Fruit fly (Drosophila melanogaster) whole organism, embryonic: Measurements from ENCODE around the gene CG14431.

Experiments
- ATbp ChIP-seq: fragments of 200-800 bp; sonication (Bioruptor generic); optimal IDR thresholded peaks from 2 replicates; lab custom pipeline; 2017; ENCODE audit warnings: missing biosample characterization, mild to moderate bottlenecking, missing genetic modification characterization, missing genetic modification reagents
- Atf3 ChIP-seq: fragments of 200-800 bp; sonication (Bioruptor generic); optimal IDR thresholded peaks from 3 replicates; lab custom pipeline; 2016; ENCODE audit warnings: missing biosample characterization, missing genetic modification characterization
- CG10321 ChIP-seq: fragments of 200-800 bp; sonication (Bioruptor generic); IDR thresholded peaks from 2 replicates; pipeline ENCODE4 v1.3.6; 2022; ENCODE audit warnings: missing biosample characterization, missing genetic modification characterization
- CG10462 ChIP-seq: fragments of 200-800 bp; sonication (Bioruptor generic); optimal IDR thresholded peaks from 2 replicates; lab custom pipeline; 2016; ENCODE audit warnings: missing biosample characterization, missing genetic modification characterization
- CG11093 ChIP-seq: fragments of 200-800 bp; sonication (Bioruptor generic); IDR thresholded peaks from 3 replicates; pipeline ENCODE4 v1.3.6; 2022; ENCODE audit warnings: missing biosample characterization, missing genetic modification characterization
- CG11696 ChIP-seq: fragments of 200-800 bp; sonication (Bioruptor generic); IDR thresholded peaks from 2 replicates; pipeline ENCODE4 v1.3.6; 2022; ENCODE audit warnings: missing biosample characterization, missing genetic modification characterization
- CG14050 ChIP-seq: fragments of 200-800 bp; sonication (Bioruptor generic); IDR thresholded peaks from 3 replicates; pipeline ENCODE4 v1.3.6; 2022; ENCODE audit warnings: missing biosample characterization, missing genetic modification characterization
- CG1529 ChIP-seq: fragments of 200-800 bp; sonication (Bioruptor generic); optimal IDR thresholded peaks from 3 replicates; lab custom pipeline; 2018; ENCODE audit warnings: missing biosample characterization, missing genetic modification characterization
- CG15479 ChIP-seq: fragments of 200-800 bp; sonication (Bioruptor generic); optimal IDR thresholded peaks from 3 replicates; lab custom pipeline; 2019; ENCODE audit warnings: missing biosample characterization, mild to moderate bottlenecking, missing genetic modification characterization, moderate library complexity
- CG1603 ChIP-seq: fragments of 200-800 bp; sonication (Bioruptor generic); optimal IDR thresholded peaks from 2 replicates; lab custom pipeline; 2019; ENCODE audit warnings: missing biosample characterization, mild to moderate bottlenecking, missing genetic modification characterization, moderate library complexity
- CG1647 ChIP-seq: fragments of 200-800 bp; sonication (Bioruptor generic); optimal IDR thresholded peaks from 3 replicates; lab custom pipeline; 2016; ENCODE audit warnings: missing biosample characterization, missing genetic modification characterization
- CG16779 ChIP-seq: fragments of 200-800 bp; sonication (Bioruptor generic); IDR thresholded peaks from 2 replicates; pipeline ENCODE4 v1.3.6; 2022; ENCODE audit warnings: missing biosample characterization, missing genetic modification characterization
- CG16863 ChIP-seq: fragments of 200-800 bp; sonication (Bioruptor generic); optimal IDR thresholded peaks from 3 replicates; lab custom pipeline; 2016; ENCODE audit warnings: missing biosample characterization, missing genetic modification characterization
- CG18619 ChIP-seq: fragments of 200-800 bp; sonication (Bioruptor generic); optimal IDR thresholded peaks from 3 replicates; lab custom pipeline; 2017; ENCODE audit warnings: missing biosample characterization, mild to moderate bottlenecking, missing genetic modification characterization
- CG2116 ChIP-seq: fragments of 200-800 bp; sonication (Bioruptor generic); optimal IDR thresholded peaks from 3 replicates; lab custom pipeline; 2018; ENCODE audit warnings: missing biosample characterization, mild to moderate bottlenecking, missing genetic modification characterization
- CG32532 ChIP-seq: fragments of 200-800 bp; sonication (Bioruptor generic); IDR thresholded peaks from 2 replicates; pipeline ENCODE4 v1.3.6; 2022; ENCODE audit warnings: missing biosample characterization, missing genetic modification characterization
- CG33557 ChIP-seq: fragments of 200-800 bp; sonication (Bioruptor generic); optimal IDR thresholded peaks from 2 replicates; lab custom pipeline; 2019; ENCODE audit warnings: missing biosample characterization, mild to moderate bottlenecking, missing genetic modification characterization, moderate library complexity
- CG34422 ChIP-seq: fragments of 200-800 bp; sonication (Bioruptor generic); IDR thresholded peaks from 3 replicates; pipeline ENCODE4 v1.3.6; 2022; ENCODE audit warnings: missing biosample characterization, missing genetic modification characterization
- CG4820 ChIP-seq: fragments of 200-800 bp; sonication (Bioruptor generic); optimal IDR thresholded peaks from 3 replicates; lab custom pipeline; 2016; ENCODE audit warnings: missing biosample characterization, missing genetic modification characterization
- CG7745 ChIP-seq: fragments of 200-800 bp; sonication (Bioruptor generic); optimal IDR thresholded peaks from 2 replicates; lab custom pipeline; 2018; ENCODE audit warnings: missing biosample characterization, mild to moderate bottlenecking, missing genetic modification characterization, moderate library complexity
- CG7987 ChIP-seq: fragments of 200-800 bp; sonication (Bioruptor generic); optimal IDR thresholded peaks from 2 replicates; lab custom pipeline; 2018; ENCODE audit warnings: missing biosample characterization, mild to moderate bottlenecking, missing genetic modification characterization, moderate library complexity
- CoRest ChIP-seq: fragments of 200-800 bp; sonication (Bioruptor generic); optimal IDR thresholded peaks from 3 replicates; lab custom pipeline; 2018; ENCODE audit warnings: missing biosample characterization, mild to moderate bottlenecking, missing genetic modification characterization, moderate library complexity
- CrebB ChIP-seq: fragments of 200-800 bp; sonication (Bioruptor generic); optimal IDR thresholded peaks from 3 replicates; lab custom pipeline; 2018; ENCODE audit warnings: missing biosample characterization, mild to moderate bottlenecking, missing genetic modification characterization
- D19A ChIP-seq: fragments of 200-800 bp; optimal IDR thresholded peaks from 3 replicates; lab custom pipeline; 2019; ENCODE audit warnings: missing biosample characterization, mild to moderate bottlenecking, missing genetic modification characterization, moderate library complexity
- D19B ChIP-seq: fragments of 200-800 bp; sonication (Bioruptor generic); optimal IDR thresholded peaks from 2 replicates; lab custom pipeline; 2017; ENCODE audit warnings: missing biosample characterization, mild to moderate bottlenecking, missing genetic modification characterization
- Dll ChIP-seq: fragments of 200-800 bp; sonication (Bioruptor generic); IDR thresholded peaks from 4 replicates; pipeline ENCODE4 v1.3.6; 2022; ENCODE audit warnings: missing biosample characterization, missing genetic modification characterization; ENCODE audit not compliant: partially characterized antibody
- E2f2 ChIP-seq: fragments of 200-800 bp; sonication (Bioruptor generic); IDR thresholded peaks from 2 replicates; pipeline ENCODE4 v1.3.6; 2022; ENCODE audit warnings: missing biosample characterization, missing genetic modification characterization
- HHEX ChIP-seq: fragments of 200-800 bp; sonication (Bioruptor generic); optimal IDR thresholded peaks from 3 replicates; lab custom pipeline; 2017; ENCODE audit warnings: missing biosample characterization, mild to moderate bottlenecking, missing genetic modification characterization, missing genetic modification reagents
- HmgZ ChIP-seq: fragments of 200-800 bp; sonication (Bioruptor generic); optimal IDR thresholded peaks from 2 replicates; lab custom pipeline; 2018; ENCODE audit warnings: missing biosample characterization, mild to moderate bottlenecking, missing genetic modification characterization
- Hr39 ChIP-seq: fragments of >200 bp; optimal IDR thresholded peaks from 2 replicates; lab custom pipeline; 2017
- Lhr ChIP-seq: fragments of 200-800 bp; sonication (Bioruptor generic); optimal IDR thresholded peaks from 3 replicates; lab custom pipeline; 2017; ENCODE audit warnings: mild to moderate bottlenecking, missing biosample characterization, missing genetic modification reagents, missing genetic modification characterization
- Mad ChIP-seq: fragments of 200-800 bp; sonication (Bioruptor generic); optimal IDR thresholded peaks from 2 replicates; lab custom pipeline; 2016; ENCODE audit warnings: missing biosample characterization, missing genetic modification characterization
- Trl ChIP-seq, 3 experiments: fragments of >200 bp in 2 of 3; fragments of 200-800 bp in 1 of 3; sonication (Bioruptor generic) in 1 of 3; optimal IDR thresholded peaks; 2 replicates in 1 of 3; 3 replicates in 2 of 3; lab custom pipeline; 2016 to 2017; ENCODE audit warnings: missing biosample characterization in 1 of 3, missing genetic modification characterization in 1 of 3
- ac ChIP-seq: fragments of 200-800 bp; sonication (Bioruptor generic); optimal IDR thresholded peaks from 3 replicates; lab custom pipeline; 2017; ENCODE audit warnings: missing biosample characterization, mild to moderate bottlenecking, missing genetic modification characterization
- cg ChIP-seq: fragments of 200-800 bp; sonication (Bioruptor generic); optimal IDR thresholded peaks from 3 replicates; lab custom pipeline; 2019; ENCODE audit warnings: missing biosample characterization, mild to moderate bottlenecking, missing genetic modification characterization, moderate library complexity
- dmrt11E ChIP-seq: fragments of 200-800 bp; sonication (Bioruptor generic); optimal IDR thresholded peaks from 3 replicates; lab custom pipeline; 2018; ENCODE audit warnings: missing biosample characterization, mild to moderate bottlenecking, missing genetic modification characterization, moderate library complexity
- ems ChIP-seq: fragments of 200-800 bp; sonication (Bioruptor generic); optimal IDR thresholded peaks from 3 replicates; lab custom pipeline; 2016; ENCODE audit warnings: missing biosample characterization, missing genetic modification characterization
- eyg ChIP-seq: fragments of 200-800 bp; sonication (Bioruptor generic); optimal IDR thresholded peaks from 3 replicates; lab custom pipeline; 2016; ENCODE audit warnings: missing biosample characterization, missing genetic modification characterization
- fd102C ChIP-seq: fragments of 200-800 bp; sonication (Bioruptor generic); optimal IDR thresholded peaks from 2 replicates; lab custom pipeline; 2018; ENCODE audit warnings: missing biosample characterization, mild to moderate bottlenecking, missing genetic modification characterization, moderate library complexity
- ftz-f1 ChIP-seq: fragments of 200-800 bp; sonication (Bioruptor generic); optimal IDR thresholded peaks from 2 replicates; lab custom pipeline; 2016; ENCODE audit warnings: missing biosample characterization, missing genetic modification characterization
- lola ChIP-seq, 3 experiments: fragments of >200 bp in 2 of 3; fragments of 200-800 bp in 1 of 3; sonication (Bioruptor generic) in 1 of 3; optimal IDR thresholded peaks; 2 replicates each; lab custom pipeline; 2017 to 2019; ENCODE audit warnings: missing biosample characterization in 3 of 3, missing genetic modification characterization in 3 of 3, mild to moderate bottlenecking in 1 of 3, moderate library complexity in 1 of 3
- lov ChIP-seq, 2 experiments: fragments of 200-800 bp in 1 of 2; fragments of >200 bp in 1 of 2; sonication (Bioruptor generic) in 1 of 2; IDR thresholded peaks in 1 of 2; optimal IDR thresholded peaks in 1 of 2; 2 replicates in 1 of 2; 3 replicates in 1 of 2; pipeline versions ENCODE4 v1.3.6 to Lab custom; 2017 to 2022; ENCODE audit warnings: missing biosample characterization in 1 of 2, missing genetic modification characterization in 1 of 2
- p53 ChIP-seq: fragments of 200-800 bp; sonication (Bioruptor generic); optimal IDR thresholded peaks from 2 replicates; lab custom pipeline; 2016; ENCODE audit warnings: missing biosample characterization, missing genetic modification characterization
- schlank ChIP-seq: fragments of 200-800 bp; sonication (Bioruptor generic); optimal IDR thresholded peaks from 2 replicates; lab custom pipeline; 2018; ENCODE audit warnings: missing biosample characterization, mild to moderate bottlenecking, missing genetic modification characterization
- sens ChIP-seq: fragments of 200-800 bp; sonication (Bioruptor generic); peaks from one replicate; lab custom pipeline; 2016; ENCODE audit warnings: missing biosample characterization, missing genetic modification characterization
- sisA ChIP-seq: fragments of 200-800 bp; sonication (Bioruptor generic); IDR thresholded peaks from 2 replicates; pipeline ENCODE4 v1.3.6; 2022; ENCODE audit warnings: missing biosample characterization, missing genetic modification characterization
- tna ChIP-seq: fragments of 200-800 bp; sonication (Bioruptor generic); IDR thresholded peaks from 2 replicates; pipeline ENCODE4 v1.3.6; 2022; ENCODE audit warnings: missing biosample characterization, missing genetic modification characterization; ENCODE audit not compliant: partially characterized antibody
- trh ChIP-seq: fragments of 200-800 bp; sonication (Bioruptor generic); optimal IDR thresholded peaks from 2 replicates; lab custom pipeline; 2016; ENCODE audit warnings: missing biosample characterization, missing genetic modification characterization
- wek ChIP-seq: fragments of 200-800 bp; sonication (Bioruptor generic); optimal IDR thresholded peaks from 3 replicates; lab custom pipeline; 2018; ENCODE audit warnings: missing biosample characterization, mild to moderate bottlenecking, missing genetic modification characterization, moderate library complexity

Gene CG14431

DNA sequence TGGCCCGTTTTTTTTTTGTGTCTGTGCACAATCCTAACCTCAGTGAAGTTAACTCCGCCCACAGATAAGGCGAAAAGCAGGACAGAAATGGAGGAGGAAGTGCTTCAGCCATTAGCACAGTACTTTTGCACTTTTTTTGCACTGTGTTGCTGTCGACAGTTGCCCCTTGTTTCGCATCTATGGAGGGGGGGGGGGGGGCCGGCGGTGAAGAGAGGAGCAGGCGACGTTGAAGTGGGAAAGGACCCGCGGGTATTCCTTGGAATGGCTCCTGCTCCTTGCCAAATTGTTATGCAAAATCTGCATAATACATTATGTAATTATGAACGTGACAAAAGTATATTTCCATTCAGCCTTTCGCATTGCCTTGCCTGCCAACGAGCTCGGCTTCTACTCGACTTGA lies 28.8 kb downstream of the CG14431 start:
- TF ChIP-seq CG32532 (no peak), Hr39 (lab: Kevin White, UChicago) (peak; percentile 82), CG1647 (GFP tag; lab: Kevin White, UChicago) (no peak), CG34422 (GFP tag; lab: Robert Waterston, UW) (no peak), Mad (GFP tag; lab: Kevin White, UChicago) (no peak), Atf3 (GFP tag; lab: Kevin White, UChicago) (no peak), HmgZ (tag; lab: Kevin White, UChicago) (no peak)

DNA sequence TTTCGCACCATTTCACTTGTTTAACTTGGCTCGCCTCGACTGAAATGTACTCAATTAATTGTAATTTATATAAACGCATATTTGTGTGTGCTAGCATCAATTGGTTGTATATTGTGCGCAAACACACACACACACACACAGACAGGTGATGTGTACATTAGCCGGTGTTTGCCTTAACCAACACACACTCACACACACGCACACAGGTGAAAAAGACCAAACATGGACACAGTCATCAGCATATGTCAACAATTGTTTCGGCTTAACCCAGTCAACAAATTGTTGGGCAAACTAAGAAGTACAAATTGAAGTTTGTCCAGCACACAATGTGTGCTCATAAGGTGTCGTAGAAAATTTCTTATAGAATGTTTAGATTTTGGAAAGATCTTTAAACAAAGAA lies 29.3 kb downstream of the CG14431 start:
- TF ChIP-seq lov (optimal IDR thresholded peaks at IDR 0.05; lab: Kevin White, UChicago) (no peak), lov (GFP tag; IDR thresholded peaks at IDR 0.05; lab: Robert Waterston, UW) (no peak), trh (no peak), ATbp (peak; percentile 13), CoRest (tag; lab: Kevin White, UChicago) (peak; percentile 21), ems (no peak), wek (peak; percentile 45), tna (GFP tag; lab: Robert Waterston, UW) (no peak), Dll (GFP tag; lab: Robert Waterston, UW) (no peak), CG4820 (GFP tag; lab: Kevin White, UChicago) (no peak), fd102C (GFP tag; lab: Kevin White, UChicago) (peak; percentile 15), HHEX (GFP tag; lab: Kevin White, UChicago) (no peak), CG33557 (GFP tag; lab: Kevin White, UChicago) (peak; percentile 53), CG10321 (GFP tag; lab: Robert Waterston, UW) (no peak), Lhr (GFP tag; lab: Kevin White, UChicago) (no peak), sens (GFP tag; lab: Kevin White, UChicago) (peak; percentile 48), CG11093 (GFP tag; lab: Robert Waterston, UW) (no peak), ac (GFP tag; lab: Kevin White, UChicago) (peak; percentile 70), CG16779 (GFP tag; lab: Robert Waterston, UW) (no peak), E2f2 (no peak), CG1603 (peak; percentile 47), CG7987 (no peak), eyg (no peak), dmrt11E (tag; lab: Kevin White, UChicago) (peak; percentile 60), ftz-f1 (GFP tag; lab: Kevin White, UChicago) (no peak), CG14050 (GFP tag; lab: Robert Waterston, UW) (no peak), D19B (GFP tag; lab: Kevin White, UChicago) (no peak), D19A (tag; lab: Kevin White, UChicago) (no peak), CG11696 (GFP tag; lab: Robert Waterston, UW) (no peak), CG1529 (GFP tag; lab: Kevin White, UChicago) (peak; percentile 21), sisA (GFP tag; lab: Robert Waterston, UW) (no peak), schlank (no peak), CG16863 (peak; percentile 5), p53 (GFP tag; lab: Kevin White, UChicago) (no peak), lola (GFP tag; optimal IDR thresholded peaks at IDR 0.05; lab: Kevin White, UChicago) (no peak), CG10462 (GFP tag; lab: Kevin White, UChicago) (peak; percentile 10), Trl (optimal IDR thresholded peaks at IDR 0.05; lab: Kevin White, UChicago) (no peak), Trl (GFP tag; optimal IDR thresholded peaks at IDR 0.05; lab: Kevin White, UChicago) (no peak), CG15479 (GFP tag; lab: Kevin White, UChicago) (peak; percentile 83), CG18619 (GFP tag; lab: Kevin White, UChicago) (no peak), CrebB (tag; lab: Kevin White, UChicago) (peak; percentile 20), CG2116 (peak; percentile 9), cg (GFP tag; lab: Kevin White, UChicago) (peak; percentile 48), CG7745 (tag; lab: Kevin White, UChicago) (peak; percentile 6)
